Worm (Caenorhabditis elegans): Measurements from ENCODE around the gene F54F7.8.

DNA sequence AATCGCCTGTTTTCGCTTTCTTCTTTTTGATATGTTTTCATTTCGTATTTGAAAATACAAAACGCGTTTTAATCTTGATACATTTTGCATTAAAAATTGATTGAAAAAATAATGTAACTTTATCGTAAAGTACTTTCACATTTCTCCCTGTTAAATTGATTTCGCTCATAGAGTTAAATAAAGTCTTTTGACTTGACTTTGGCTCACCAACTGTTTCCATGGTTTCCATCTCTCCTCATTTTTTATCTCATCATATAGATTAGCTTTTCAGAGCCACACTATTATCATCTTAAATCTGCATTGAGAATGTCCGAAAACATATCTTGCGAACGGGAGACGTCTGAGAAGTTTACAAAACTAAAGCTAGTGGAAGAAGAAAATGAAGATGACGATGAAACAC, 8.5 kb upstream of the F54F7.8 start, which contains the start of gene F54F7.10:
- TF ChIP-seq spr-3 (GFP tag; optimal IDR thresholded peaks at IDR 0.05) (no peak), sdz-12 (GFP tag; optimal IDR thresholded peaks at IDR 0.05) (no peak), pqm-1 (tag; optimal IDR thresholded peaks at IDR 0.05) (no peak), Y75B8A.6 (GFP tag; IDR thresholded peaks at IDR 0.05) (no peak)
